Worm (Caenorhabditis elegans): ENCODE results near the gene grl-26.

DNA sequence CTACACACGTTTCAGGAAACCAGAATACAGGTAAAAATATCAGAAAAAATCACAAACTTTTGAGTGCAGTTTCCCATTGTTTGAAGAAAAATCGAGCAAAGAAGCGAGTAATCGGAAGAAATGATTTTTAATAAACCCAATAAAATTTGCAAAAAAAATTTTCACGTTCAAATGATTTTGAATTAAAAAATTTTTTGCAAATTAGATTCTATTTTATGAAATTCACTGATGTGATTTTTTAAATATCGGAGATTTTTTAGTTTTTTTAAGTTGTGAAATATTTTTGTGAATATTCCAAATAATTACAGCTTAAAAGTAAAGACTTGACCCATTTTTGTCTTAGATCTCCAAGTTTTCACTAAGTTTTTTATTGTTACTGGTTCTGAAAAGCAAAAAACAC, 24.4 kb downstream of the grl-26 start, which contains the start of gene pnp-1:
- no peak for TF ChIP-seq elt-1 (tag; optimal IDR thresholded peaks at IDR 0.05)
- no peak for TF ChIP-seq lsy-2 (tag; optimal IDR thresholded peaks at IDR 0.05)

Measured in whole organism, L2 larva.